Worm (Caenorhabditis elegans) whole organism, late embryonic: ENCODE measurements around the gene gbb-1.

ENCODE experiments used
- C08G9.2 ChIP-seq: sonication (generic microtip); optimal IDR thresholded peaks from 2 replicates; lab custom pipeline; 2016; ENCODE audit warnings: mild to moderate bottlenecking, missing genetic modification characterization, moderate library complexity, missing compliant biosample characterization
- C38D4.7 ChIP-seq: fragments of 200-800 bp; sonication (Bioruptor generic); optimal IDR thresholded peaks from 2 replicates; lab custom pipeline; 2018; ENCODE audit warnings: mild to moderate bottlenecking, missing genetic modification characterization, moderate library complexity, missing compliant biosample characterization
- F13H6.1 ChIP-seq: sonication (generic microtip); optimal IDR thresholded peaks from 2 replicates; lab custom pipeline; 2016; ENCODE audit warnings: missing genetic modification characterization, missing compliant biosample characterization
- K02D7.2 ChIP-seq: sonication (generic microtip); optimal IDR thresholded peaks from 2 replicates; lab custom pipeline; 2017; ENCODE audit warnings: mild to moderate bottlenecking, missing genetic modification characterization, missing compliant biosample characterization
- T23F11.4 ChIP-seq: fragments of 200-800 bp; sonication (Bioruptor generic); optimal IDR thresholded peaks from 2 replicates; lab custom pipeline; 2018; ENCODE audit warnings: mild to moderate bottlenecking, missing genetic modification characterization, missing compliant biosample characterization
- Y22D7AL.16 ChIP-seq: sonication (generic microtip); optimal IDR thresholded peaks from 2 replicates; lab custom pipeline; 2016; ENCODE audit warnings: missing genetic modification characterization, missing compliant biosample characterization
- ahr-1 ChIP-seq: sonication (generic microtip); optimal IDR thresholded peaks from 2 replicates; lab custom pipeline; 2016; ENCODE audit warnings: missing genetic modification characterization, missing compliant biosample characterization
- ama-1 ChIP-seq: fragments of 150-350 bp; optimal IDR thresholded peaks from 2 replicates; lab custom pipeline; 2014
- ceh-14 ChIP-seq: sonication (generic microtip); optimal IDR thresholded peaks from 2 replicates; lab custom pipeline; 2016; ENCODE audit warnings: missing genotype, missing genetic modification characterization, missing compliant biosample characterization
- ceh-18 ChIP-seq: sonication (generic microtip); optimal IDR thresholded peaks from 2 replicates; lab custom pipeline; 2016; ENCODE audit warnings: missing genetic modification characterization, missing compliant biosample characterization
- ceh-19 ChIP-seq: fragments of 200-800 bp; sonication (Bioruptor generic); optimal IDR thresholded peaks from 2 replicates; lab custom pipeline; 2018; ENCODE audit warnings: mild to moderate bottlenecking, missing genetic modification characterization, missing compliant biosample characterization
- ceh-2 ChIP-seq: sonication (generic microtip); optimal IDR thresholded peaks from 2 replicates; lab custom pipeline; 2016; ENCODE audit warnings: missing genotype, missing genetic modification characterization, missing compliant biosample characterization
- ceh-22 ChIP-seq: sonication (generic microtip); optimal IDR thresholded peaks from 2 replicates; lab custom pipeline; 2017; ENCODE audit warnings: missing biosample characterization, missing genetic modification characterization
- ceh-24 ChIP-seq: sonication (generic microtip); optimal IDR thresholded peaks from 2 replicates; lab custom pipeline; 2016; ENCODE audit warnings: mild to moderate bottlenecking, missing genetic modification characterization, missing compliant biosample characterization
- ceh-30 ChIP-seq: fragments of 150-350 bp; optimal IDR thresholded peaks from 2 replicates; lab custom pipeline; 2014; ENCODE audit warnings: missing biosample characterization, missing genetic modification characterization
- ceh-34 ChIP-seq: sonication (generic microtip); optimal IDR thresholded peaks from 2 replicates; lab custom pipeline; 2016; ENCODE audit warnings: mild to moderate bottlenecking, missing genetic modification characterization, missing compliant biosample characterization
- ceh-9 ChIP-seq: sonication (generic microtip); optimal IDR thresholded peaks from 2 replicates; lab custom pipeline; 2016; ENCODE audit warnings: mild to moderate bottlenecking, missing genetic modification characterization, inconsistent platforms, missing compliant biosample characterization
- che-1 ChIP-seq: sonication (generic microtip); optimal IDR thresholded peaks from 2 replicates; lab custom pipeline; 2016; ENCODE audit warnings: mild to moderate bottlenecking, missing genetic modification characterization, missing compliant biosample characterization
- dmd-4 ChIP-seq: sonication (generic microtip); optimal IDR thresholded peaks from 2 replicates; lab custom pipeline; 2016; ENCODE audit warnings: borderline replicate concordance, missing genetic modification characterization, missing compliant biosample characterization
- dve-1 ChIP-seq: sonication (generic microtip); optimal IDR thresholded peaks from 2 replicates; lab custom pipeline; 2017; ENCODE audit warnings: antibody characterized with exemption, mild to moderate bottlenecking, missing genetic modification characterization, missing compliant biosample characterization
- elt-2 ChIP-seq: sonication (generic microtip); optimal IDR thresholded peaks from 2 replicates; lab custom pipeline; 2016; ENCODE audit warnings: missing genetic modification reagents, missing genetic modification characterization, missing compliant biosample characterization
- elt-4 ChIP-seq: sonication (generic microtip); optimal IDR thresholded peaks from 2 replicates; lab custom pipeline; 2016; ENCODE audit warnings: missing genetic modification characterization, missing compliant biosample characterization
- ets-4 ChIP-seq: sonication (generic microtip); optimal IDR thresholded peaks from 2 replicates; lab custom pipeline; 2016; ENCODE audit warnings: missing genetic modification characterization, missing compliant biosample characterization
- fkh-10 ChIP-seq: fragments of 150-350 bp; optimal IDR thresholded peaks from 2 replicates; lab custom pipeline; 2014; ENCODE audit warnings: missing biosample characterization, missing genetic modification reagents, missing genetic modification characterization
- fkh-6 ChIP-seq: sonication (generic microtip); optimal IDR thresholded peaks from 2 replicates; lab custom pipeline; 2016; ENCODE audit warnings: missing genetic modification characterization, missing compliant biosample characterization
- gmeb-2 ChIP-seq: sonication (generic microtip); optimal IDR thresholded peaks from 2 replicates; lab custom pipeline; 2016; ENCODE audit warnings: missing genetic modification characterization, inconsistent platforms, missing compliant biosample characterization
- hlh-15 ChIP-seq: sonication (generic microtip); optimal IDR thresholded peaks from 2 replicates; lab custom pipeline; 2016; ENCODE audit warnings: missing genetic modification characterization, missing compliant biosample characterization
- hlh-30 ChIP-seq: sonication (generic microtip); optimal IDR thresholded peaks from 2 replicates; lab custom pipeline; 2017; ENCODE audit warnings: antibody characterized with exemption, missing genetic modification characterization, missing compliant biosample characterization; ENCODE audit not compliant: insufficient read depth
- hlh-8 ChIP-seq: sonication (generic microtip); optimal IDR thresholded peaks from 2 replicates; lab custom pipeline; 2016; ENCODE audit warnings: missing genotype, missing genetic modification characterization, missing compliant biosample characterization
- lim-6 ChIP-seq: sonication (generic microtip); optimal IDR thresholded peaks from 2 replicates; lab custom pipeline; 2016; ENCODE audit warnings: missing genetic modification characterization, missing compliant biosample characterization
- madf-2 ChIP-seq: sonication (generic microtip); optimal IDR thresholded peaks from 2 replicates; lab custom pipeline; 2017; ENCODE audit warnings: missing genetic modification characterization, missing compliant biosample characterization
- nhr-232 ChIP-seq: sonication (generic microtip); optimal IDR thresholded peaks from 2 replicates; lab custom pipeline; 2016; ENCODE audit warnings: missing genetic modification characterization, missing compliant biosample characterization
- npax-4 ChIP-seq: sonication (generic microtip); optimal IDR thresholded peaks from 2 replicates; lab custom pipeline; 2016; ENCODE audit warnings: missing genetic modification characterization, missing compliant biosample characterization
- pag-3 ChIP-seq: sonication (generic microtip); optimal IDR thresholded peaks from 2 replicates; lab custom pipeline; 2016; ENCODE audit warnings: missing compliant biosample characterization, missing genetic modification characterization, borderline replicate concordance
- pat-9 ChIP-seq: fragments of 200-800 bp; sonication (Bioruptor generic); optimal IDR thresholded peaks from 2 replicates; lab custom pipeline; 2018; ENCODE audit warnings: mild to moderate bottlenecking, missing genetic modification characterization, moderate library complexity, missing compliant biosample characterization
- pax-1 ChIP-seq: fragments of 150-350 bp; optimal IDR thresholded peaks from 2 replicates; lab custom pipeline; 2014; ENCODE audit warnings: missing biosample characterization, missing genetic modification characterization
- pha-2 ChIP-seq: sonication (generic microtip); optimal IDR thresholded peaks from 2 replicates; lab custom pipeline; 2017; ENCODE audit warnings: mild to moderate bottlenecking, missing genetic modification characterization, missing compliant biosample characterization
- pha-4 ChIP-seq: fragments of 150-350 bp; optimal IDR thresholded peaks from 2 replicates; lab custom pipeline; 2018; ENCODE audit warnings: missing biosample characterization, missing genetic modification reagents, missing genetic modification characterization
- pros-1 ChIP-seq: fragments of 150-350 bp; optimal IDR thresholded peaks from 2 replicates; lab custom pipeline; 2014; ENCODE audit warnings: missing biosample characterization, missing genetic modification reagents, missing genetic modification characterization
- ref-2 ChIP-seq: sonication (generic microtip); optimal IDR thresholded peaks from 2 replicates; lab custom pipeline; 2016; ENCODE audit warnings: missing genetic modification characterization, missing compliant biosample characterization
- rnt-1 ChIP-seq: sonication (generic microtip); optimal IDR thresholded peaks from 2 replicates; lab custom pipeline; 2016; ENCODE audit warnings: missing genetic modification characterization, missing compliant biosample characterization
- sdc-2 ChIP-seq: sonication (generic microtip); optimal IDR thresholded peaks from 2 replicates; lab custom pipeline; 2016; ENCODE audit warnings: missing genotype, missing genetic modification characterization, missing compliant biosample characterization
- sox-4 ChIP-seq: sonication (generic microtip); optimal IDR thresholded peaks from 2 replicates; lab custom pipeline; 2017; ENCODE audit warnings: mild to moderate bottlenecking, missing genetic modification characterization, inconsistent platforms, missing compliant biosample characterization
- tbx-2 ChIP-seq: sonication (generic microtip); optimal IDR thresholded peaks from 2 replicates; lab custom pipeline; 2016; ENCODE audit warnings: missing genetic modification characterization, missing compliant biosample characterization
- tbx-7 ChIP-seq: sonication (generic microtip); optimal IDR thresholded peaks from 2 replicates; lab custom pipeline; 2016; ENCODE audit warnings: missing genotype, missing genetic modification characterization, missing compliant biosample characterization
- unc-42 ChIP-seq: sonication (generic microtip); optimal IDR thresholded peaks from 2 replicates; lab custom pipeline; 2016; ENCODE audit warnings: missing genotype, missing genetic modification characterization, missing compliant biosample characterization
- unc-55 ChIP-seq: sonication (generic microtip); optimal IDR thresholded peaks from 2 replicates; lab custom pipeline; 2017; ENCODE audit warnings: missing biosample characterization, missing genetic modification reagents, missing genetic modification characterization
- unc-86 ChIP-seq: sonication (generic microtip); optimal IDR thresholded peaks from 2 replicates; lab custom pipeline; 2016; ENCODE audit warnings: missing genetic modification characterization, missing compliant biosample characterization
- zip-5 ChIP-seq: sonication (generic microtip); optimal IDR thresholded peaks from 2 replicates; lab custom pipeline; 2016; ENCODE audit warnings: missing genetic modification characterization, missing compliant biosample characterization
- ztf-16 ChIP-seq: sonication (generic microtip); optimal IDR thresholded peaks from 2 replicates; lab custom pipeline; 2017; ENCODE audit warnings: missing genetic modification characterization, missing compliant biosample characterization

Gene gbb-1

DNA sequence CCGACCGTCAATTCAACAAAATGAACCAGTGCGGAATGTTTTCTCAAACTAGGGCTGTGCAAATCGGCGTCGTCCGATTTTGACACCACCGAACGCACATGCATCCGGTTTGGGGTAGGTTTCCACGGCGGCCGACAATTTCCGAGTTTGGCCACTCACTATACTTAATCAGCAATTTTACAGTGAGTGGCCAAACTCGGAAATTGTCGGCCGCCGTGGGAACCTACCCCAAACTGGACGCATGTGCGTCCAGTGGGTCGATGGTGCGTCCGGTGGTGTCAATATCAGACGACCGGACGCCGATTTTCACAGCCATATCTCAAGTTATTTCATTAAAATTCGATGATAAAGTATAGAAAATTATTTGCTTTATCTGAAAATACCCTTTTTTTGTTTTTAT lies 32.4 kb downstream of the gbb-1 start:
- TF ChIP-seq elt-4 (no peak), pax-1 (tag; lab: Kevin White, UChicago) (no peak), dmd-4 (tag; lab: Kevin White, UChicago) (no peak), gmeb-2 (tag; lab: Kevin White, UChicago) (no peak), unc-42 (tag; lab: Kevin White, UChicago) (no peak)
- TF ChIP-seq, all 69 proteins: peak for 0

- TF ChIP-seq unc-55 (GFP tag; lab: Kevin White, UChicago): no peak
- no peak for TF ChIP-seq zip-5 (tag; lab: Kevin White, UChicago)
- peak; percentile 14 for TF ChIP-seq hlh-30 (tag; lab: Kevin White, UChicago)
Measured at ce11 chrX:2996318-2996717, 38.6 kb downstream of the gbb-1 start.

DNA sequence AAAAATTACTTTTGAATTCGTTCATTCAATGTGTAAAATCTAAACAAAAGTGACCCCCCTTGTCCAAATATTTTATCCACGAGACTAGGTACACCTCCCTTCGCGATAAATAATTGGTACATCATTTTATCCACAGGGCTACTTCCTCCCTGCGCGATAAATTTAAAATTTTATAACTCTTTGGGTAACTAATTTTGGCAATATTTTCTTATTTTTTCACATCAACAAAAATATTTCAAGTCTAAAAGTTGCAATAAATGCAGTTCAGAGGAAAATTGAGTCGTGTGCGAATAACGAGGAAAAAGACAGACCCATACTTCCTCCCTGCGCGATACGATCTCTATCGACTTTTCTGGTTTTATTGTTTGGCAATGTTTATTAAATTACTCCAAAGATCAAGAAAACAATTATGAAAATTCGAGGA lies 39.3 kb downstream of the gbb-1 start:
- TF ChIP-seq T23F11.4 (GFP tag; lab: Kevin White, UChicago) (no peak), hlh-15 (tag; lab: Kevin White, UChicago) (peak; percentile 40), ceh-2 (tag; lab: Kevin White, UChicago) (peak; percentile 58), ceh-30 (tag; lab: Kevin White, UChicago) (peak; percentile 42), ztf-16 (tag; lab: Kevin White, UChicago) (peak; percentile 82), sox-4 (tag; lab: Kevin White, UChicago) (no peak), nhr-232 (tag; lab: Kevin White, UChicago) (peak; percentile 16), pat-9 (tag; lab: Kevin White, UChicago) (peak; percentile 55), pros-1 (tag; lab: Kevin White, UChicago) (peak; percentile 89), lim-6 (tag; lab: Kevin White, UChicago) (no peak), rnt-1 (peak; percentile 96), K02D7.2 (tag; lab: Kevin White, UChicago) (no peak), dve-1 (tag; lab: Kevin White, UChicago) (peak; percentile 97), ceh-9 (tag; lab: Kevin White, UChicago) (no peak), ets-4 (tag; lab: Kevin White, UChicago) (peak; percentile 72), dmd-4 (tag; lab: Kevin White, UChicago) (no peak), ceh-24 (tag; lab: Kevin White, UChicago) (no peak), ceh-19 (GFP tag; lab: Kevin White, UChicago) (no peak), madf-2 (tag; lab: Kevin White, UChicago) (no peak), npax-4 (peak; percentile 5), tbx-7 (tag; lab: Kevin White, UChicago) (no peak), ceh-14 (tag; lab: Kevin White, UChicago) (peak; percentile 88), C08G9.2 (tag; lab: Kevin White, UChicago) (peak; percentile 63), pha-4 (tag; lab: Kevin White, UChicago) (no peak), ahr-1 (tag; lab: Kevin White, UChicago) (peak; percentile 27), ceh-22 (no peak), hlh-8 (peak; percentile 27), ceh-18 (tag; lab: Kevin White, UChicago) (peak; percentile 97), sdc-2 (tag; lab: Kevin White, UChicago) (peak; percentile 99), unc-42 (tag; lab: Kevin White, UChicago) (peak; percentile 95), ref-2 (tag; lab: Kevin White, UChicago) (peak; percentile 90), fkh-10 (GFP tag; lab: Kevin White, UChicago) (peak; percentile 47), F13H6.1 (peak; percentile 56), ama-1 (lab: Kevin White, UChicago) (no peak), pha-2 (tag; lab: Kevin White, UChicago) (peak; percentile 48), che-1 (no peak), Y22D7AL.16 (tag; lab: Kevin White, UChicago) (no peak), fkh-6 (tag; lab: Kevin White, UChicago) (no peak), unc-55 (GFP tag; lab: Kevin White, UChicago) (peak; percentile 81), elt-2 (tag; lab: Kevin White, UChicago) (peak; percentile 75), gmeb-2 (tag; lab: Kevin White, UChicago) (peak; percentile 51), C38D4.7 (GFP tag; lab: Kevin White, UChicago) (no peak), tbx-2 (tag; lab: Kevin White, UChicago) (peak; percentile 95), unc-86 (tag; lab: Kevin White, UChicago) (peak; percentile 86), ceh-34 (tag; lab: Kevin White, UChicago) (peak; percentile 88), pag-3 (tag; lab: Kevin White, UChicago) (peak; percentile 22)
